Worm (Caenorhabditis elegans) whole organism, midembryonic: ENCODE results near the gene R08C7.1.

Source experiments
- T22C8.4 ChIP-seq: fragments of 200-800 bp; sonication (Bioruptor generic); IDR thresholded peaks from 2 replicates; pipeline ENCODE4 v1.3.6; 2022; ENCODE audit warnings: missing genetic modification characterization, missing compliant biosample characterization
- flt-1 ChIP-seq: fragments of 200-800 bp; sonication (Bioruptor generic); IDR thresholded peaks from 2 replicates; pipeline ENCODE4 v1.3.6; 2022; ENCODE audit warnings: missing genetic modification characterization, missing compliant biosample characterization
- med-1 ChIP-seq: sonication (generic microtip); optimal IDR thresholded peaks from 2 replicates; lab custom pipeline; 2017; ENCODE audit warnings: missing genetic modification characterization, mild to moderate bottlenecking, missing compliant biosample characterization, antibody characterized with exemption, missing genetic modification reagents; ENCODE audit not compliant: insufficient read depth
- ztf-23 ChIP-seq: fragments of 200-800 bp; sonication (Bioruptor generic); IDR thresholded peaks from 2 replicates; pipeline ENCODE4 v1.3.6; 2022; ENCODE audit warnings: missing genetic modification reagents, missing genetic modification characterization, missing compliant biosample characterization

- no peak for TF ChIP-seq flt-1 (GFP tag; lab: Robert Waterston, UW)
- no peak for TF ChIP-seq med-1
- TF ChIP-seq T22C8.4 (GFP tag; lab: Robert Waterston, UW) = no peak
- no peak for TF ChIP-seq ztf-23 (GFP tag; lab: Robert Waterston, UW)
These were observed 38.6 kb upstream of the R08C7.1 start for ce11 chrIV:4413114-4413513.
